Worm (Caenorhabditis elegans) whole organism, L4 larva: Measurements from ENCODE around the gene spp-16.

Source experiments
- lim-7 ChIP-seq: fragments of 200-800 bp; sonication (Bioruptor generic); IDR thresholded peaks from 2 replicates; pipeline ENCODE4 v1.3.6; 2022; ENCODE audit warnings: missing genetic modification characterization, missing compliant biosample characterization
- mep-1 ChIP-seq: fragments of 150-350 bp; sonication (generic microtip); optimal IDR thresholded peaks from 3 replicates; lab custom pipeline; 2014; ENCODE audit warnings: missing biosample characterization, missing genetic modification characterization
- nhr-102 ChIP-seq: sonication (generic microtip); optimal IDR thresholded peaks from 2 replicates; lab custom pipeline; 2016; ENCODE audit warnings: mild to moderate bottlenecking, missing genetic modification characterization, moderate library complexity, missing compliant biosample characterization
- nhr-11 ChIP-seq: fragments of 150-350 bp; optimal IDR thresholded peaks from 2 replicates; lab custom pipeline; 2014; ENCODE audit warnings: missing biosample characterization, missing genetic modification characterization
- nhr-28 ChIP-seq: fragments of 150-350 bp; optimal IDR thresholded peaks from 2 replicates; lab custom pipeline; 2014; ENCODE audit warnings: missing biosample characterization, missing genetic modification characterization
- pqm-1 ChIP-seq: sonication (generic microtip); optimal IDR thresholded peaks from 2 replicates; lab custom pipeline; 2017; ENCODE audit warnings: missing biosample characterization, missing genetic modification characterization

- no peak for TF ChIP-seq pqm-1 (tag; lab: Kevin White, UChicago)
- no peak for TF ChIP-seq nhr-11 (tag; lab: Kevin White, UChicago)
- TF ChIP-seq lim-7, result no peak
- no peak for TF ChIP-seq nhr-28
- TF ChIP-seq mep-1 (tag; lab: Kevin White, UChicago), result no peak
- no peak for TF ChIP-seq nhr-102
These were observed 7.5 kb downstream of the spp-16 start, which contains the start of gene F32D8.4 for ce11 chrV:10893510-10894128.
